Fruit fly (Drosophila melanogaster) whole organism, adult: ENCODE results near the gene CG42564.
A peak's percentile ranks its signal among the peaks of the same experiment; 100 is the strongest.

Experiments used
- CG11617 ChIP-seq: fragments of 200-800 bp; sonication (Bioruptor generic); optimal IDR thresholded peaks from 2 replicates; lab custom pipeline; 2017; ENCODE audit warnings: mild to moderate bottlenecking, missing biosample characterization, missing genetic modification reagents, missing genetic modification characterization
- CG12768 ChIP-seq: fragments of 200-800 bp; sonication (Bioruptor generic); optimal IDR thresholded peaks from 2 replicates; lab custom pipeline; 2017; ENCODE audit warnings: missing biosample characterization, missing genetic modification characterization, mild to moderate bottlenecking, moderate library complexity, missing genetic modification reagents
- CG14711 ChIP-seq: fragments of 200-800 bp; sonication (Bioruptor generic); optimal IDR thresholded peaks from 2 replicates; lab custom pipeline; 2018; ENCODE audit warnings: missing biosample characterization, mild to moderate bottlenecking, missing genetic modification characterization, moderate library complexity
- CG1620 ChIP-seq: fragments of 200-800 bp; sonication (Bioruptor generic); optimal IDR thresholded peaks from 2 replicates; lab custom pipeline; 2016; ENCODE audit warnings: missing biosample characterization, missing genetic modification characterization
- CG33017 ChIP-seq: fragments of 200-800 bp; sonication (Bioruptor generic); optimal IDR thresholded peaks from 2 replicates; lab custom pipeline; 2018; ENCODE audit warnings: missing biosample characterization, mild to moderate bottlenecking, missing genetic modification characterization, moderate library complexity
- CG5204 ChIP-seq: fragments of 200-800 bp; sonication (Bioruptor generic); optimal IDR thresholded peaks from 2 replicates; lab custom pipeline; 2016; ENCODE audit warnings: missing biosample characterization, missing genetic modification characterization
- CG7045 ChIP-seq: fragments of 200-800 bp; sonication (Bioruptor generic); optimal IDR thresholded peaks from 2 replicates; lab custom pipeline; 2017; ENCODE audit warnings: missing biosample characterization, mild to moderate bottlenecking, missing genetic modification characterization
- CG7101 ChIP-seq: fragments of 200-800 bp; sonication (Bioruptor generic); optimal IDR thresholded peaks from 2 replicates; lab custom pipeline; 2018; ENCODE audit warnings: missing biosample characterization, mild to moderate bottlenecking, missing genetic modification characterization, moderate library complexity
- Clk ChIP-seq: fragments of 200-800 bp; sonication (Bioruptor generic); optimal IDR thresholded peaks from 2 replicates; lab custom pipeline; 2017; ENCODE audit warnings: missing biosample characterization, missing genetic modification characterization
- Crg-1 ChIP-seq: fragments of 200-800 bp; sonication (Bioruptor generic); optimal IDR thresholded peaks from 2 replicates; lab custom pipeline; 2016; ENCODE audit warnings: missing biosample characterization, missing genetic modification characterization
- Hr96 ChIP-seq: fragments of 200-800 bp; sonication (Bioruptor generic); optimal IDR thresholded peaks from 2 replicates; lab custom pipeline; 2016; ENCODE audit warnings: missing biosample characterization, missing genetic modification characterization
- Mnt ChIP-seq: fragments of 200-800 bp; sonication (Bioruptor generic); optimal IDR thresholded peaks from 2 replicates; lab custom pipeline; 2016; ENCODE audit warnings: missing biosample characterization, mild to moderate bottlenecking, missing genetic modification characterization
- bab1 ChIP-seq: fragments of 200-800 bp; sonication (Bioruptor generic); optimal IDR thresholded peaks from 3 replicates; lab custom pipeline; 2019; ENCODE audit warnings: missing biosample characterization, mild to moderate bottlenecking, missing genetic modification characterization, moderate library complexity
- cic ChIP-seq: fragments of 200-800 bp; sonication (Bioruptor generic); optimal IDR thresholded peaks from 2 replicates; lab custom pipeline; 2017; ENCODE audit warnings: missing biosample characterization, mild to moderate bottlenecking, missing genetic modification characterization, moderate library complexity
- cnc ChIP-seq, 2 experiments: fragments of >200 bp; optimal IDR thresholded peaks; 2 replicates each; lab custom pipeline; 2017
- kay ChIP-seq: fragments of 200-800 bp; sonication (Bioruptor generic); peaks from one replicate; lab custom pipeline; 2016; ENCODE audit warnings: missing biosample characterization, missing genetic modification characterization, borderline replicate concordance
- ovo ChIP-seq: fragments of 200-800 bp; sonication (Bioruptor generic); optimal IDR thresholded peaks from 2 replicates; lab custom pipeline; 2016; ENCODE audit warnings: missing biosample characterization, missing genetic modification characterization
- pad ChIP-seq: fragments of 200-800 bp; sonication (Bioruptor generic); optimal IDR thresholded peaks from 3 replicates; lab custom pipeline; 2017; ENCODE audit warnings: missing biosample characterization, missing genetic modification characterization, mild to moderate bottlenecking, moderate library complexity, missing genetic modification reagents
- tj ChIP-seq: fragments of 200-800 bp; sonication (Bioruptor generic); optimal IDR thresholded peaks from 3 replicates; lab custom pipeline; 2017; ENCODE audit warnings: missing biosample characterization, mild to moderate bottlenecking, missing genetic modification characterization, moderate library complexity
- toe ChIP-seq: fragments of 200-800 bp; sonication (Bioruptor generic); optimal IDR thresholded peaks from 2 replicates; lab custom pipeline; 2016; ENCODE audit warnings: missing biosample characterization, missing genetic modification characterization

CG42564 gene

dm6 chr3R:6342702-6343101 lies 31.6 kb upstream of the CG42564 start, which contains the start of gene CG10298:
Gene CG10298 (plus strand): TSS chr3R:6343002.
- no peak for TF ChIP-seq toe (GFP tag; lab: Kevin White, UChicago)
- TF ChIP-seq tj (GFP tag; lab: Kevin White, UChicago) = no peak
- no peak for TF ChIP-seq CG11617
- TF ChIP-seq CG33017 (tag; lab: Kevin White, UChicago) = no peak
- TF ChIP-seq cnc (optimal IDR thresholded peaks at IDR 0.05; lab: Kevin White, UChicago) = no peak
- no peak for TF ChIP-seq pad (GFP tag; lab: Kevin White, UChicago)
- no peak for TF ChIP-seq bab1 (GFP tag; lab: Kevin White, UChicago)
- TF ChIP-seq CG12768 = no peak
- no peak for TF ChIP-seq CG7045 (GFP tag; lab: Kevin White, UChicago)
- TF ChIP-seq Mnt = no peak
- no peak for TF ChIP-seq CG5204 (GFP tag; lab: Kevin White, UChicago)
- no peak for TF ChIP-seq Hr96 (GFP tag; lab: Kevin White, UChicago)
- no peak for TF ChIP-seq Clk (GFP tag; lab: Kevin White, UChicago)
- TF ChIP-seq cic (GFP tag; lab: Kevin White, UChicago) = no peak
- TF ChIP-seq kay = no peak
- TF ChIP-seq CG1620 (GFP tag; lab: Kevin White, UChicago) = no peak
- no peak for TF ChIP-seq ovo
- no peak for TF ChIP-seq Crg-1 (GFP tag; lab: Kevin White, UChicago)
- no peak for TF ChIP-seq CG14711 (tag; lab: Kevin White, UChicago)

- no peak for TF ChIP-seq tj (GFP tag; lab: Kevin White, UChicago)
- no peak for TF ChIP-seq Mnt
- TF ChIP-seq CG5204 (GFP tag; lab: Kevin White, UChicago) = no peak
- no peak for TF ChIP-seq pad (GFP tag; lab: Kevin White, UChicago)
- TF ChIP-seq Clk (GFP tag; lab: Kevin White, UChicago) = no peak
Observed at dm6 chr3R:6343396-6344239, 30.7 kb upstream of the CG42564 start, which contains the start of gene CG17919. Gene CG17919 (plus strand): TSS chr3R:6344029.

- TF ChIP-seq Hr96 (GFP tag; lab: Kevin White, UChicago) (peak; percentile 6), Clk (GFP tag; lab: Kevin White, UChicago) (no peak), cnc (optimal IDR thresholded peaks at IDR 0.05; lab: Kevin White, UChicago) (no peak), tj (GFP tag; lab: Kevin White, UChicago) (peak; percentile 6), CG7101 (tag; lab: Kevin White, UChicago) (no peak), CG1620 (GFP tag; lab: Kevin White, UChicago) (peak; percentile 23), CG14711 (tag; lab: Kevin White, UChicago) (peak; percentile 14), kay (no peak), CG12768 (peak; percentile 7), CG5204 (GFP tag; lab: Kevin White, UChicago) (peak; percentile 18), bab1 (GFP tag; lab: Kevin White, UChicago) (peak; percentile 24), Mnt (peak; percentile 65)
Observed at dm6 chr3R:6345814-6346213, 28.5 kb upstream of the CG42564 start, which contains the start of the genes SmD2 and CG18048. Gene SmD2 (minus strand): TSS chr3R:6345911. Gene CG18048 (plus strand): TSS chr3R:6346111.

dm6 chr3R:6348943-6349342 lies 25.3 kb upstream of the CG42564 start, which contains the start of gene Hr83:
Gene Hr83 (plus strand): TSS chr3R:6349243.
- no peak for TF ChIP-seq toe (GFP tag; lab: Kevin White, UChicago)
- no peak for TF ChIP-seq CG14711 (tag; lab: Kevin White, UChicago)
- TF ChIP-seq CG33017 (tag; lab: Kevin White, UChicago) = no peak
- no peak for TF ChIP-seq kay
- TF ChIP-seq pad (GFP tag; lab: Kevin White, UChicago) = no peak
- no peak for TF ChIP-seq Mnt
- no peak for TF ChIP-seq Crg-1 (GFP tag; lab: Kevin White, UChicago)
- no peak for TF ChIP-seq bab1 (GFP tag; lab: Kevin White, UChicago)
- TF ChIP-seq CG7101 (tag; lab: Kevin White, UChicago) = no peak
- TF ChIP-seq CG11617 = no peak
- no peak for TF ChIP-seq Clk (GFP tag; lab: Kevin White, UChicago)
- no peak for TF ChIP-seq ovo
- no peak for TF ChIP-seq CG12768
- TF ChIP-seq CG5204 (GFP tag; lab: Kevin White, UChicago) = no peak
- no peak for TF ChIP-seq cic (GFP tag; lab: Kevin White, UChicago)
- no peak for TF ChIP-seq tj (GFP tag; lab: Kevin White, UChicago)

- TF ChIP-seq CG1620 (GFP tag; lab: Kevin White, UChicago) (no peak), ovo (no peak), pad (GFP tag; lab: Kevin White, UChicago) (no peak), cnc (optimal IDR thresholded peaks at IDR 0.05; lab: Kevin White, UChicago) (no peak), CG12768 (no peak), Mnt (no peak)
Observed at dm6 chr3R:6350755-6351154, 23.5 kb upstream of the CG42564 start, which contains the start of gene Pak. Gene Pak (plus strand): TSS chr3R:6350896.

dm6 chr3R:6351181-6351580 lies 23.1 kb upstream of the CG42564 start:
- TF ChIP-seq CG11617 (no peak), toe (GFP tag; lab: Kevin White, UChicago) (no peak), pad (GFP tag; lab: Kevin White, UChicago) (peak; percentile 92), cic (GFP tag; lab: Kevin White, UChicago) (peak; percentile 34), CG7101 (tag; lab: Kevin White, UChicago) (no peak)
